Worm (Caenorhabditis elegans): ENCODE data around the gene F21G4.3.

DNA sequence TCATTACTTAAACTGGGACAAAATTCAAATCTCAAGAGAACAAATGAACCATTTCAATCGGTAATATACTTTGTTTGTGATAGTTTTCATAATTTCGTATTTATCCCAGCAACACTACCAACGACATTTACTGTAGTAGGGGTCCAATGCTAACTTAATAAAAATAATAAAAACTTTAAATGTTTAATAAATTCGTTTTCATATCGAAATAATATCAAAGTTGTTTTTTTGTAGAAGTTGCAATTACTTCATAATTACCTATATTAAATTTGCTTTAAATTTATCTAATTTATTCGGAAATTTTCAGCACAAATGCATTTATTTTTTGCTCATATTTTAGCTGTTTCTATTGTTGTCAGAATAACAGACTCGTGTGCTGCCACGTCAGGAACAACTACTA is 28.6 kb upstream of the F21G4.3 start, which contains the start of gene R07B1.6:
- TF ChIP-seq tbx-2 (tag; optimal IDR thresholded peaks at IDR 0.05) (no peak), ama-1 (optimal IDR thresholded peaks at IDR 0.05) (no peak), nhr-11 (tag; optimal IDR thresholded peaks at IDR 0.05) (no peak), pqm-1 (tag; optimal IDR thresholded peaks at IDR 0.05) (no peak), hlh-30 (tag; optimal IDR thresholded peaks at IDR 0.05; ENCODE audit: insufficient read depth) (no peak), sox-2 (GFP tag; IDR thresholded peaks at IDR 0.05) (no peak), hlh-15 (tag; optimal IDR thresholded peaks at IDR 0.05) (no peak), pha-4 (tag; optimal IDR thresholded peaks at IDR 0.05) (no peak), ceh-48 (tag; optimal IDR thresholded peaks at IDR 0.05) (no peak), ceh-19 (GFP tag; optimal IDR thresholded peaks at IDR 0.05) (no peak), ceh-22 (tag; optimal IDR thresholded peaks at IDR 0.05) (no peak)

Data from whole organism, late embryonic.